Worm (Caenorhabditis elegans) whole organism, mixed stage, embryonic: ENCODE results near the gene nhr-28.

ENCODE experiments used
- blmp-1 ChIP-seq: fragments of 150-350 bp; optimal IDR thresholded peaks from 2 replicates; lab custom pipeline; 2014; ENCODE audit warnings: missing biosample characterization, missing genetic modification characterization
- elt-3 ChIP-seq: fragments of 150-350 bp; optimal IDR thresholded peaks from 2 replicates; lab custom pipeline; 2014; ENCODE audit warnings: missing biosample characterization, missing genetic modification characterization
- mab-5 ChIP-seq: fragments of 150-350 bp; optimal IDR thresholded peaks from 2 replicates; lab custom pipeline; 2014; ENCODE audit warnings: missing biosample characterization, missing genetic modification characterization
- mep-1 ChIP-seq: fragments of 150-350 bp; optimal IDR thresholded peaks from 2 replicates; lab custom pipeline; 2017; ENCODE audit warnings: missing biosample characterization, missing genetic modification reagents, missing genetic modification characterization, inconsistent platforms
- nhr-12 ChIP-seq: fragments of 150-350 bp; optimal IDR thresholded peaks from 2 replicates; lab custom pipeline; 2014; ENCODE audit warnings: missing biosample characterization, missing genetic modification characterization
- nhr-76 ChIP-seq: sonication (generic microtip); optimal IDR thresholded peaks from 2 replicates; lab custom pipeline; 2017; ENCODE audit warnings: missing biosample characterization, missing genetic modification characterization
- snpc-4 ChIP-seq: fragments of 150-350 bp; optimal IDR thresholded peaks from 2 replicates; lab custom pipeline; 2014; ENCODE audit warnings: missing biosample characterization, missing genetic modification characterization
- sptf-1 ChIP-seq: sonication (generic microtip); optimal IDR thresholded peaks from 2 replicates; lab custom pipeline; 2017; ENCODE audit warnings: mild to moderate bottlenecking, missing genetic modification characterization, moderate library complexity, missing compliant biosample characterization
- unc-39 ChIP-seq: fragments of 150-350 bp; optimal IDR thresholded peaks from 2 replicates; lab custom pipeline; 2014; ENCODE audit warnings: missing biosample characterization, missing genetic modification characterization
- ztf-11 ChIP-seq: fragments of 150-350 bp; optimal IDR thresholded peaks from 2 replicates; lab custom pipeline; 2014; ENCODE audit warnings: missing biosample characterization, missing genetic modification characterization

- no peak for TF ChIP-seq nhr-76 (tag; lab: Kevin White, UChicago)
- TF ChIP-seq unc-39, result no peak
- TF ChIP-seq nhr-12, result no peak
- TF ChIP-seq mep-1, result no peak
- no peak for TF ChIP-seq ztf-11 (tag; lab: Kevin White, UChicago)
- TF ChIP-seq sptf-1, result no peak
- TF ChIP-seq mab-5, result no peak
- no peak for TF ChIP-seq snpc-4
- no peak for TF ChIP-seq elt-3 (tag; lab: Kevin White, UChicago)
- TF ChIP-seq blmp-1 (tag; lab: Kevin White, UChicago), result no peak
These were observed 36.3 kb downstream of the nhr-28 start for ce11 chrX:16391110-16391509.
